Fruit fly (Drosophila melanogaster) whole organism, embryonic: Measurements from ENCODE around the gene CG32625.

Experiments
- ATbp ChIP-seq: fragments of 200-800 bp; sonication (Bioruptor generic); optimal IDR thresholded peaks from 2 replicates; lab custom pipeline; 2017; ENCODE audit warnings: missing biosample characterization, mild to moderate bottlenecking, missing genetic modification characterization, missing genetic modification reagents
- Atf-2 ChIP-seq: fragments of 200-800 bp; sonication (Bioruptor generic); optimal IDR thresholded peaks from 2 replicates; lab custom pipeline; 2016; ENCODE audit warnings: missing biosample characterization, missing genetic modification characterization
- B-H2 ChIP-seq: fragments of 200-800 bp; sonication (Bioruptor generic); optimal IDR thresholded peaks from 2 replicates; lab custom pipeline; 2018; ENCODE audit warnings: missing biosample characterization, mild to moderate bottlenecking, missing genetic modification characterization
- Bteb2 ChIP-seq: fragments of 200-800 bp; sonication (Bioruptor generic); optimal IDR thresholded peaks from 2 replicates; lab custom pipeline; 2016; ENCODE audit warnings: missing biosample characterization, missing genetic modification characterization
- CG10274 ChIP-seq: fragments of 200-800 bp; sonication (Bioruptor generic); optimal IDR thresholded peaks from 3 replicates; lab custom pipeline; 2017; ENCODE audit warnings: missing biosample characterization, mild to moderate bottlenecking, missing genetic modification characterization
- CG11504 ChIP-seq: fragments of 200-800 bp; sonication (Bioruptor generic); optimal IDR thresholded peaks from 3 replicates; lab custom pipeline; 2019; ENCODE audit warnings: missing biosample characterization, mild to moderate bottlenecking, missing genetic modification characterization, moderate library complexity
- CG14014 ChIP-seq: fragments of 200-800 bp; sonication (Bioruptor generic); IDR thresholded peaks from 2 replicates; pipeline ENCODE4 v1.3.6; 2022; ENCODE audit warnings: missing biosample characterization, missing genetic modification characterization
- CG14710 ChIP-seq: fragments of 200-800 bp; sonication (Bioruptor generic); optimal IDR thresholded peaks from 3 replicates; lab custom pipeline; 2019; ENCODE audit warnings: missing biosample characterization, mild to moderate bottlenecking, missing genetic modification characterization, moderate library complexity
- CG14860 ChIP-seq: fragments of 200-800 bp; sonication (Bioruptor generic); IDR thresholded peaks from 3 replicates; pipeline ENCODE4 v1.3.6; 2022; ENCODE audit warnings: missing biosample characterization, missing genetic modification characterization; ENCODE audit not compliant: partially characterized antibody
- CG15514 ChIP-seq: fragments of 200-800 bp; sonication (Bioruptor generic); optimal IDR thresholded peaks from 3 replicates; lab custom pipeline; 2017; ENCODE audit warnings: missing biosample characterization, missing genetic modification characterization, mild to moderate bottlenecking, moderate library complexity, missing genetic modification reagents
- CG15601 ChIP-seq: fragments of 200-800 bp; sonication (Bioruptor generic); optimal IDR thresholded peaks from 3 replicates; lab custom pipeline; 2019; ENCODE audit warnings: missing biosample characterization, mild to moderate bottlenecking, missing genetic modification characterization, moderate library complexity
- CG16815 ChIP-seq: fragments of 200-800 bp; sonication (Bioruptor generic); optimal IDR thresholded peaks from 3 replicates; lab custom pipeline; 2017; ENCODE audit warnings: missing biosample characterization, mild to moderate bottlenecking, missing genetic modification characterization
- CG17361 ChIP-seq: fragments of 200-800 bp; sonication (Bioruptor generic); IDR thresholded peaks from 3 replicates; pipeline ENCODE4 v1.3.6; 2022; ENCODE audit warnings: missing biosample characterization, missing genetic modification characterization
- CG34422 ChIP-seq: fragments of 200-800 bp; sonication (Bioruptor generic); IDR thresholded peaks from 3 replicates; pipeline ENCODE4 v1.3.6; 2022; ENCODE audit warnings: missing biosample characterization, missing genetic modification characterization
- CG5180 ChIP-seq: fragments of 200-800 bp; sonication (Bioruptor generic); optimal IDR thresholded peaks from 3 replicates; lab custom pipeline; 2017; ENCODE audit warnings: missing biosample characterization, missing genetic modification characterization, mild to moderate bottlenecking, moderate library complexity, missing genetic modification reagents
- CG6272 ChIP-seq: fragments of 200-800 bp; sonication (Bioruptor generic); IDR thresholded peaks from 2 replicates; pipeline ENCODE4 v1.3.6; 2022; ENCODE audit warnings: missing biosample characterization, missing genetic modification characterization
- CG6791 ChIP-seq: fragments of 200-800 bp; sonication (Bioruptor generic); IDR thresholded peaks from 3 replicates; pipeline ENCODE4 v1.3.6; 2022; ENCODE audit warnings: missing biosample characterization, missing genetic modification characterization; ENCODE audit not compliant: partially characterized antibody
- CG7745 ChIP-seq: fragments of 200-800 bp; sonication (Bioruptor generic); optimal IDR thresholded peaks from 2 replicates; lab custom pipeline; 2018; ENCODE audit warnings: missing biosample characterization, mild to moderate bottlenecking, missing genetic modification characterization, moderate library complexity
- CG8765 ChIP-seq: fragments of 200-800 bp; sonication (Bioruptor generic); IDR thresholded peaks from 2 replicates; pipeline ENCODE4 v1.3.6; 2022; ENCODE audit warnings: missing biosample characterization, missing genetic modification characterization
- CG8944 ChIP-seq: fragments of 200-800 bp; sonication (Bioruptor generic); optimal IDR thresholded peaks from 3 replicates; lab custom pipeline; 2016; ENCODE audit warnings: missing biosample characterization, missing genetic modification characterization
- Chrac-16 ChIP-seq: fragments of 200-800 bp; sonication (Bioruptor generic); optimal IDR thresholded peaks from 3 replicates; lab custom pipeline; 2016; ENCODE audit warnings: missing biosample characterization, missing genetic modification characterization
- Dip2 ChIP-seq: fragments of 200-800 bp; sonication (Bioruptor generic); IDR thresholded peaks from 2 replicates; pipeline ENCODE4 v1.3.6; 2022; ENCODE audit warnings: missing biosample characterization, missing genetic modification characterization
- Doc3 ChIP-seq: fragments of 200-800 bp; sonication (Bioruptor generic); IDR thresholded peaks from 3 replicates; pipeline ENCODE4 v1.3.6; 2022; ENCODE audit warnings: missing biosample characterization, missing genetic modification characterization; ENCODE audit not compliant: partially characterized antibody
- ERR ChIP-seq: fragments of 200-800 bp; sonication (Bioruptor generic); optimal IDR thresholded peaks from 2 replicates; lab custom pipeline; 2016; ENCODE audit warnings: missing biosample characterization, missing genetic modification characterization
- H2.0 ChIP-seq: fragments of 200-800 bp; sonication (Bioruptor generic); IDR thresholded peaks from 2 replicates; pipeline ENCODE4 v1.3.6; 2022; ENCODE audit warnings: missing biosample characterization, missing genetic modification characterization
- Hand ChIP-seq: fragments of 200-800 bp; sonication (Bioruptor generic); optimal IDR thresholded peaks from 2 replicates; lab custom pipeline; 2017; ENCODE audit warnings: mild to moderate bottlenecking, missing biosample characterization, missing genetic modification reagents, missing genetic modification characterization
- Mad ChIP-seq: fragments of 200-800 bp; sonication (Bioruptor generic); optimal IDR thresholded peaks from 2 replicates; lab custom pipeline; 2016; ENCODE audit warnings: missing biosample characterization, missing genetic modification characterization
- NFAT ChIP-seq: fragments of 200-800 bp; sonication (Bioruptor generic); IDR thresholded peaks from 2 replicates; pipeline ENCODE4 v1.3.6; 2022; ENCODE audit warnings: missing biosample characterization, missing genetic modification characterization
- Optix ChIP-seq: fragments of 200-800 bp; sonication (Bioruptor generic); IDR thresholded peaks from 3 replicates; pipeline ENCODE4 v1.3.6; 2022; ENCODE audit warnings: missing biosample characterization, missing genetic modification characterization
- Sox102F ChIP-seq: fragments of 200-800 bp; sonication (Bioruptor generic); optimal IDR thresholded peaks from 2 replicates; lab custom pipeline; 2018; ENCODE audit warnings: missing biosample characterization, mild to moderate bottlenecking, missing genetic modification characterization, moderate library complexity
- TFAM ChIP-seq: fragments of 200-800 bp; sonication (Bioruptor generic); optimal IDR thresholded peaks from 2 replicates; lab custom pipeline; 2017; ENCODE audit warnings: missing biosample characterization, missing genetic modification characterization, inconsistent platforms
- Vsx1 ChIP-seq: fragments of 200-800 bp; sonication (Bioruptor generic); optimal IDR thresholded peaks from 2 replicates; lab custom pipeline; 2017; ENCODE audit warnings: missing biosample characterization, mild to moderate bottlenecking, missing genetic modification characterization, missing genetic modification reagents
- bab2 ChIP-seq: fragments of 200-800 bp; sonication (Bioruptor generic); optimal IDR thresholded peaks from 2 replicates; lab custom pipeline; 2016; ENCODE audit warnings: missing biosample characterization, missing genetic modification characterization
- bigmax ChIP-seq: fragments of 200-800 bp; sonication (Bioruptor generic); optimal IDR thresholded peaks from 2 replicates; lab custom pipeline; 2018; ENCODE audit warnings: missing biosample characterization, mild to moderate bottlenecking, missing genetic modification characterization
- btn ChIP-seq: fragments of 200-800 bp; sonication (Bioruptor generic); optimal IDR thresholded peaks from 2 replicates; lab custom pipeline; 2016; ENCODE audit warnings: missing biosample characterization, missing genetic modification characterization
- caup ChIP-seq: fragments of 200-800 bp; sonication (Bioruptor generic); optimal IDR thresholded peaks from 3 replicates; lab custom pipeline; 2017; ENCODE audit warnings: missing biosample characterization, mild to moderate bottlenecking, missing genetic modification characterization, moderate library complexity; ENCODE audit not compliant: severe bottlenecking
- crp ChIP-seq, 2 experiments: fragments of 200-800 bp; sonication (Bioruptor generic); optimal IDR thresholded peaks; 2 replicates in 1 of 2; 3 replicates in 1 of 2; lab custom pipeline; 2017; ENCODE audit warnings: missing biosample characterization in 2 of 2, missing genetic modification characterization in 2 of 2, mild to moderate bottlenecking in 1 of 2, moderate library complexity in 1 of 2
- eve ChIP-seq, 2 experiments: fragments of >200 bp; optimal IDR thresholded peaks; 2 replicates each; lab custom pipeline; 2017; ENCODE audit warnings: missing biosample characterization in 2 of 2, missing genetic modification characterization in 2 of 2
- ftz-f1 ChIP-seq: fragments of 200-800 bp; sonication (Bioruptor generic); optimal IDR thresholded peaks from 2 replicates; lab custom pipeline; 2016; ENCODE audit warnings: missing biosample characterization, missing genetic modification characterization
- grn ChIP-seq: fragments of 200-800 bp; sonication (Bioruptor generic); optimal IDR thresholded peaks from 3 replicates; lab custom pipeline; 2017; ENCODE audit warnings: missing biosample characterization, missing genetic modification characterization
- ham ChIP-seq: fragments of 200-800 bp; sonication (Bioruptor generic); IDR thresholded peaks from 2 replicates; pipeline ENCODE4 v1.3.6; 2022; ENCODE audit warnings: missing biosample characterization, missing genetic modification characterization
- kay ChIP-seq: fragments of 200-800 bp; sonication (Bioruptor generic); optimal IDR thresholded peaks from 2 replicates; lab custom pipeline; 2016; ENCODE audit warnings: missing biosample characterization, missing genetic modification characterization
- lbe ChIP-seq: fragments of 200-800 bp; sonication (Bioruptor generic); optimal IDR thresholded peaks from 2 replicates; lab custom pipeline; 2016; ENCODE audit warnings: missing biosample characterization, mild to moderate bottlenecking, missing genetic modification characterization
- pfk ChIP-seq: fragments of 200-800 bp; sonication (Bioruptor generic); optimal IDR thresholded peaks from 2 replicates; lab custom pipeline; 2018; ENCODE audit warnings: missing biosample characterization, mild to moderate bottlenecking, missing genetic modification characterization, moderate library complexity
- schlank ChIP-seq: fragments of 200-800 bp; sonication (Bioruptor generic); optimal IDR thresholded peaks from 2 replicates; lab custom pipeline; 2018; ENCODE audit warnings: missing biosample characterization, mild to moderate bottlenecking, missing genetic modification characterization
- sd ChIP-seq: fragments of 200-800 bp; sonication (Bioruptor generic); optimal IDR thresholded peaks from 3 replicates; lab custom pipeline; 2018; ENCODE audit warnings: missing biosample characterization, mild to moderate bottlenecking, missing genetic modification characterization, moderate library complexity
- sob ChIP-seq: fragments of 200-800 bp; sonication (Bioruptor generic); IDR thresholded peaks from 2 replicates; pipeline ENCODE4 v1.3.6; 2022; ENCODE audit warnings: missing biosample characterization, missing genetic modification characterization
- sr ChIP-seq: fragments of 200-800 bp; sonication (Bioruptor generic); IDR thresholded peaks from 3 replicates; pipeline ENCODE4 v1.3.6; 2022; ENCODE audit warnings: missing biosample characterization, missing genetic modification characterization
- stwl ChIP-seq: fragments of 200-800 bp; sonication (Bioruptor generic); optimal IDR thresholded peaks from 3 replicates; lab custom pipeline; 2018; ENCODE audit warnings: missing biosample characterization, mild to moderate bottlenecking, missing genetic modification characterization, moderate library complexity
- unpg ChIP-seq: fragments of 200-800 bp; sonication (Bioruptor generic); optimal IDR thresholded peaks from 3 replicates; lab custom pipeline; 2018; ENCODE audit warnings: missing biosample characterization, mild to moderate bottlenecking, missing genetic modification characterization, moderate library complexity
- zfh2 ChIP-seq: fragments of 200-800 bp; sonication (Bioruptor generic); optimal IDR thresholded peaks from 2 replicates; lab custom pipeline; 2016; ENCODE audit warnings: missing biosample characterization, missing genetic modification characterization

CG32625 gene

DNA sequence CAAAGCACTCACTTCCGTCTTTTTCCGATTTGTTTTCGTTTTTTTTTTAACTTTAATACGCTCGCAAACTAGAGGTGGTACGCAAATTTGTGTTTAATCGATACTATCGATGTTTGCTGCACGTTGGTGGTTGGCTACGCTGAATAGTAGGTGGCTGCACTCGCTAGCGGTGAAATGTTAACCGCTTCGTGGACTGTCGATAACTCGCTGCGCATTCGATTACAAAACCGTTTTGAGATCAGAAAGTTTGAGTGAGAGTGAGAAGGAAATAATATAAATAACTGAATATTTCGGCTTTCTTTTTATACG lies 20.5 kb downstream of the CG32625 start, which contains the start of gene g (continued):
- TF ChIP-seq ATbp (GFP tag; lab: Kevin White, UChicago) (no peak), caup (GFP tag; lab: Kevin White, UChicago) (no peak), Mad (GFP tag; lab: Kevin White, UChicago) (peak; percentile 1), CG16815 (GFP tag; lab: Kevin White, UChicago) (no peak), CG17361 (GFP tag; lab: Robert Waterston, UW) (no peak), Optix (GFP tag; lab: Robert Waterston, UW) (no peak), CG14014 (no peak), ERR (GFP tag; lab: Kevin White, UChicago) (peak; percentile 8), Dip2 (no peak), ham (GFP tag; lab: Robert Waterston, UW) (no peak), CG10274 (GFP tag; lab: Kevin White, UChicago) (no peak), CG15514 (GFP tag; lab: Kevin White, UChicago) (no peak), unpg (GFP tag; lab: Kevin White, UChicago) (no peak), CG15601 (tag; lab: Kevin White, UChicago) (no peak), CG6791 (peak; percentile 95), kay (GFP tag; lab: Kevin White, UChicago) (no peak), Vsx1 (no peak), B-H2 (GFP tag; lab: Kevin White, UChicago) (no peak), Doc3 (GFP tag; lab: Robert Waterston, UW) (peak; percentile 76), eve (GFP tag; optimal IDR thresholded peaks at IDR 0.05; lab: Kevin White, UChicago) (no peak), bab2 (GFP tag; lab: Kevin White, UChicago) (no peak), lbe (GFP tag; lab: Kevin White, UChicago) (peak; percentile 4), sr (GFP tag; lab: Robert Waterston, UW) (no peak), CG14860 (GFP tag; lab: Robert Waterston, UW) (peak; percentile 80), crp (GFP tag; optimal IDR thresholded peaks at IDR 0.05; lab: Kevin White, UChicago) (peak in 1 of 2 experiments; percentile 11), Atf-2 (GFP tag; lab: Kevin White, UChicago) (no peak), TFAM (no peak), CG6272 (GFP tag; lab: Robert Waterston, UW) (no peak), pfk (GFP tag; lab: Kevin White, UChicago) (no peak), stwl (tag; lab: Kevin White, UChicago) (peak; percentile 55), ftz-f1 (GFP tag; lab: Kevin White, UChicago) (no peak), schlank (no peak), NFAT (no peak), CG5180 (GFP tag; lab: Kevin White, UChicago) (no peak), grn (no peak), H2.0 (GFP tag; lab: Robert Waterston, UW) (no peak), CG8765 (GFP tag; lab: Robert Waterston, UW) (no peak), CG8944 (GFP tag; lab: Kevin White, UChicago) (no peak), CG7745 (tag; lab: Kevin White, UChicago) (no peak), sob (GFP tag; lab: Robert Waterston, UW) (0 out of 2 replicates have a peak, but pooled peaks have one; percentile 6), zfh2 (GFP tag; lab: Kevin White, UChicago) (no peak), btn (GFP tag; lab: Kevin White, UChicago) (no peak), sd (tag; lab: Kevin White, UChicago) (no peak), CG11504 (tag; lab: Kevin White, UChicago) (no peak), Hand (GFP tag; lab: Kevin White, UChicago) (no peak), Chrac-16 (GFP tag; lab: Kevin White, UChicago) (no peak), Sox102F (GFP tag; lab: Kevin White, UChicago) (no peak), bigmax (no peak), Bteb2 (GFP tag; lab: Kevin White, UChicago) (no peak), CG14710 (peak; percentile 42), CG34422 (GFP tag; lab: Robert Waterston, UW) (no peak)
